Fruit fly (Drosophila melanogaster): Measurements from ENCODE around the gene Stt3A.

DNA sequence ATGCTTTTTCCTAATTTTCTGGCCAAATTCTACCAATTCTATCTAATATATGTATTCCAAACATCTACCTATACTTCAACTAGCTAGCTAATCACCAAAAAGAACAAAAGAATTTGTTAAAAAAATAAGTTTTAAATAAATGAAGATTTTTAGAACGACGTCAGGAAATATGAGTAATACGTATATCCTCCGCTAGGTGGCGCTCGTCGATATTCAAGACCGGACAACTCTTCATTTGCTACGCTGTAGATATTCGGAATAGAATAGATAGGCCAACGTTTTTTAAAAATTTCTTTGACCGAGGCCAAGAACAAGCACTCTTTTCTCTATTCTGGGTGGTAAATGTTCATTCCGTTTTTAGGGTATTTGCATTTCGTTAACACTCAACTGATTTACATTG lies 4.7 kb upstream of the Stt3A start:
- no peak for TF ChIP-seq EcR (GFP tag; optimal IDR thresholded peaks at IDR 0.05)
- TF ChIP-seq CG9948 (tag; optimal IDR thresholded peaks at IDR 0.05), result no peak
- TF ChIP-seq CG13204 (GFP tag; optimal IDR thresholded peaks at IDR 0.05), result no peak
- TF ChIP-seq CG32121 (GFP tag; IDR thresholded peaks at IDR 0.05), result no peak
- no peak for TF ChIP-seq Pif1B (GFP tag; optimal IDR thresholded peaks at IDR 0.05)
- no peak for TF ChIP-seq CG17806 (tag; optimal IDR thresholded peaks at IDR 0.05)
- TF ChIP-seq CG12605 (GFP tag; IDR thresholded peaks at IDR 0.05), result no peak
- TF ChIP-seq CG4496 (GFP tag; IDR thresholded peaks at IDR 0.05), result no peak
- TF ChIP-seq Ets98B (GFP tag; IDR thresholded peaks at IDR 0.05), result no peak
- no peak for TF ChIP-seq fd96Ca (GFP tag; IDR thresholded peaks at IDR 0.05)
